Fruit fly (Drosophila melanogaster): ENCODE results near the gene Pdha.

DNA sequence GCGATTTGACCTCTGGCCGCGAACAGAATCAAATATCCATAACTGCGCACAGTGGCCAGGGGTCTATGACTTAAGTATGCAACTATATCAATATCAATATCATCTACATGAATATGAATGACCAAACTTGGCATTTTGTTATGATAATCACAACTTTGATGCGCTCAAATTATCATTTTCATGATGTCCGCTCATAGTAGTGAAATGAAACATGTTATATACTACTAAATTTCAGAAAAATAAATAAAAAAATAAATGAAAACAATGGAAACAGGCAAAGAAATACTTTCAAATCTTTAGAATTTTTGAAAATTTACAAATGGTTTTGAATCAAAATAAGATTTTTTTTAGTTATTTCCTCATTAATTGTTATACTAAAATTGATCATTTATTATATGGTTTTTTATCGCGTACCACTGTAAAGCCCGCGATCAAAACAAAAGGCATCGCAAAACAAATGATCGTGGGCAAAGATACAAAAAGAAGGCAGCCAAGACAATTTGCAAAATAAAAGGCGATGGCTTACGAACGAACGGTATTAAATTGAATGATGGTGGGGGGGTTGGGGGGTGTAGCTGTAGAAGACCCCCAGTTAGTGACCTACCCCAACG, 41.3 kb upstream of the Pdha start:
- TF ChIP-seq CTCF (optimal IDR thresholded peaks at IDR 0.05) (no peak), CG8478 (optimal IDR thresholded peaks at IDR 0.05) (no peak)
